Worm (Caenorhabditis elegans) whole organism, L4 larva: Measurements from ENCODE around the gene R07E5.11.

Experiments
- Y105C5A.15 ChIP-seq: fragments of 200-800 bp; sonication (Bioruptor generic); IDR thresholded peaks from 2 replicates; pipeline ENCODE4 v1.3.6; 2022; ENCODE audit warnings: missing genetic modification characterization, missing compliant biosample characterization
- ZK546.5 ChIP-seq, 2 experiments: sonication (generic microtip); optimal IDR thresholded peaks; 2 replicates each; lab custom pipeline; 2017; ENCODE audit warnings: missing biosample characterization in 2 of 2, missing genetic modification characterization in 2 of 2
- ama-1 ChIP-seq: fragments of 150-350 bp; optimal IDR thresholded peaks from 2 replicates; lab custom pipeline; 2014; ENCODE audit warnings: inconsistent platforms, mixed read lengths
- ceh-20 ChIP-seq: fragments of 200-800 bp; sonication (Bioruptor generic); IDR thresholded peaks from 2 replicates; pipeline ENCODE4 v1.3.6; 2022; ENCODE audit warnings: missing genetic modification reagents, missing genetic modification characterization, missing compliant biosample characterization
- dve-1 ChIP-seq: sonication (generic microtip); optimal IDR thresholded peaks from 2 replicates; lab custom pipeline; 2017; ENCODE audit warnings: antibody characterized with exemption, mild to moderate bottlenecking, missing genetic modification characterization, missing compliant biosample characterization; ENCODE audit not compliant: insufficient read depth
- egl-27 ChIP-seq: sonication (generic microtip); optimal IDR thresholded peaks from 3 replicates; lab custom pipeline; 2017; ENCODE audit warnings: missing biosample characterization, missing genetic modification reagents, missing genetic modification characterization
- nhr-25 ChIP-seq: sonication (generic microtip); optimal IDR thresholded peaks from 2 replicates; lab custom pipeline; 2017; ENCODE audit warnings: missing genetic modification characterization, mild to moderate bottlenecking, missing compliant biosample characterization, antibody characterized with exemption, moderate library complexity, borderline replicate concordance; ENCODE audit not compliant: insufficient read depth
- nhr-28 ChIP-seq: fragments of 150-350 bp; optimal IDR thresholded peaks from 2 replicates; lab custom pipeline; 2014; ENCODE audit warnings: missing biosample characterization, missing genetic modification characterization
- nhr-76 ChIP-seq: fragments of 150-350 bp; optimal IDR thresholded peaks from 2 replicates; lab custom pipeline; 2014; ENCODE audit warnings: missing biosample characterization, missing genetic modification characterization
- pha-4 ChIP-seq, 2 experiments: fragments of 150-350 bp in 1 of 2; fragments of 200-800 bp in 1 of 2; sonication (Bioruptor generic) in 1 of 2; IDR thresholded peaks in 1 of 2; optimal IDR thresholded peaks in 1 of 2; 2 replicates each; pipeline versions ENCODE4 v1.3.6 to Lab custom; 2014 to 2022; ENCODE audit warnings: missing genetic modification characterization in 2 of 2, missing genetic modification reagents in 2 of 2, missing biosample characterization in 1 of 2, missing compliant biosample characterization in 1 of 2
- sdz-12 ChIP-seq: fragments of 200-800 bp; sonication (Bioruptor generic); optimal IDR thresholded peaks from 2 replicates; lab custom pipeline; 2018; ENCODE audit warnings: mild to moderate bottlenecking, missing genetic modification characterization, missing compliant biosample characterization
- unc-130 ChIP-seq: sonication (generic microtip); optimal IDR thresholded peaks from 2 replicates; lab custom pipeline; 2016; ENCODE audit warnings: missing genetic modification reagents, missing genetic modification characterization, missing compliant biosample characterization
- unc-39 ChIP-seq: sonication (generic microtip); optimal IDR thresholded peaks from 2 replicates; lab custom pipeline; 2017; ENCODE audit warnings: missing biosample characterization, missing genetic modification characterization
- unc-62 ChIP-seq, 3 experiments: fragments of 150-350 bp in 1 of 3; sonication (generic microtip); optimal IDR thresholded peaks in 2 of 3; peaks in 1 of 3; 1 replicate in 1 of 3; 2 replicates in 2 of 3; lab custom pipeline; 2014 to 2017; ENCODE audit warnings: missing biosample characterization in 3 of 3, missing genetic modification characterization in 3 of 3, missing genetic modification reagents in 3 of 3, missing genotype in 1 of 3

ce11 chrIII:4372894-4373293 is 42.1 kb downstream of the R07E5.11 start:
- TF ChIP-seq ama-1 (lab: Kevin White, UChicago), result no peak
- TF ChIP-seq ZK546.5 (tag; optimal IDR thresholded peaks at IDR 0.05; lab: Kevin White, UChicago), result no peak
- no peak for TF ChIP-seq unc-130 (GFP tag; lab: Kevin White, UChicago)
- no peak for TF ChIP-seq sdz-12 (GFP tag; lab: Kevin White, UChicago)
- no peak for TF ChIP-seq unc-39 (tag; lab: Kevin White, UChicago)
- no peak for TF ChIP-seq nhr-28 (tag; lab: Kevin White, UChicago)
- TF ChIP-seq nhr-76 (tag; lab: Kevin White, UChicago), result no peak
- no peak for TF ChIP-seq Y105C5A.15 (GFP tag; lab: Robert Waterston, UW)
- no peak for TF ChIP-seq pha-4 (GFP tag; IDR thresholded peaks at IDR 0.05; lab: Robert Waterston, UW)
- TF ChIP-seq pha-4 (tag; optimal IDR thresholded peaks at IDR 0.05; lab: Kevin White, UChicago), result no peak
- no peak for TF ChIP-seq ceh-20 (GFP tag; lab: Robert Waterston, UW)
- no peak for TF ChIP-seq dve-1 (tag; lab: Kevin White, UChicago)
- TF ChIP-seq unc-62 (GFP tag; optimal IDR thresholded peaks at IDR 0.05 in 1 of 2; lab: Kevin White, UChicago), result no peak
- no peak for TF ChIP-seq unc-62 (tag; optimal IDR thresholded peaks at IDR 0.05; lab: Kevin White, UChicago)
- TF ChIP-seq nhr-25 (tag; lab: Kevin White, UChicago), result no peak
- no peak for TF ChIP-seq egl-27 (tag; lab: Kevin White, UChicago)
